Fruit fly (Drosophila melanogaster) whole organism, embryonic: ENCODE results near the gene Aprt.
A peak's percentile ranks its signal among the peaks of the same experiment; 100 is the strongest.

Experiments used
- Adf1 ChIP-seq: fragments of 200-800 bp; sonication (Bioruptor generic); IDR thresholded peaks from 2 replicates; pipeline ENCODE4 v1.3.6; 2022; ENCODE audit warnings: missing biosample characterization, missing genetic modification characterization
- CG10321 ChIP-seq: fragments of 200-800 bp; sonication (Bioruptor generic); IDR thresholded peaks from 2 replicates; pipeline ENCODE4 v1.3.6; 2022; ENCODE audit warnings: missing biosample characterization, missing genetic modification characterization
- CG10979 ChIP-seq: fragments of 200-800 bp; sonication (Bioruptor generic); optimal IDR thresholded peaks from 2 replicates; lab custom pipeline; 2018; ENCODE audit warnings: missing biosample characterization, mild to moderate bottlenecking, missing genetic modification characterization, moderate library complexity
- CG11456 ChIP-seq: fragments of 200-800 bp; sonication (Bioruptor generic); IDR thresholded peaks from 3 replicates; pipeline ENCODE4 v1.3.6; 2022; ENCODE audit warnings: missing biosample characterization, missing genetic modification characterization
- CG11560 ChIP-seq: fragments of 200-800 bp; sonication (Bioruptor generic); IDR thresholded peaks from 3 replicates; pipeline ENCODE4 v1.3.6; 2022; ENCODE audit warnings: missing biosample characterization, missing genetic modification characterization
- CG14965 ChIP-seq: fragments of 200-800 bp; sonication (Bioruptor generic); optimal IDR thresholded peaks from 2 replicates; lab custom pipeline; 2016; ENCODE audit warnings: missing biosample characterization, missing genetic modification characterization, borderline replicate concordance
- CG15514 ChIP-seq: fragments of 200-800 bp; sonication (Bioruptor generic); optimal IDR thresholded peaks from 3 replicates; lab custom pipeline; 2017; ENCODE audit warnings: missing biosample characterization, missing genetic modification characterization, mild to moderate bottlenecking, moderate library complexity, missing genetic modification reagents
- CG1602 ChIP-seq: fragments of 200-800 bp; sonication (Bioruptor generic); optimal IDR thresholded peaks from 3 replicates; lab custom pipeline; 2016; ENCODE audit warnings: missing biosample characterization, missing genetic modification characterization
- CG16779 ChIP-seq: fragments of 200-800 bp; sonication (Bioruptor generic); IDR thresholded peaks from 2 replicates; pipeline ENCODE4 v1.3.6; 2022; ENCODE audit warnings: missing biosample characterization, missing genetic modification characterization
- CG17385 ChIP-seq: fragments of 200-800 bp; sonication (Bioruptor generic); optimal IDR thresholded peaks from 3 replicates; lab custom pipeline; 2018; ENCODE audit warnings: missing biosample characterization, mild to moderate bottlenecking, missing genetic modification characterization
- CG32532 ChIP-seq: fragments of 200-800 bp; sonication (Bioruptor generic); IDR thresholded peaks from 2 replicates; pipeline ENCODE4 v1.3.6; 2022; ENCODE audit warnings: missing biosample characterization, missing genetic modification characterization
- CG32767 ChIP-seq: fragments of 200-800 bp; sonication (Bioruptor generic); IDR thresholded peaks from 2 replicates; pipeline ENCODE4 v1.3.6; 2022; ENCODE audit warnings: missing biosample characterization, missing genetic modification characterization
- CG3838 ChIP-seq: fragments of 200-800 bp; sonication (Bioruptor generic); optimal IDR thresholded peaks from 3 replicates; lab custom pipeline; 2016; ENCODE audit warnings: missing biosample characterization, missing genetic modification characterization
- CG42726 ChIP-seq: fragments of 200-800 bp; sonication (Bioruptor generic); IDR thresholded peaks from 2 replicates; pipeline ENCODE4 v1.3.6; 2022; ENCODE audit warnings: missing biosample characterization, missing genetic modification characterization; ENCODE audit not compliant: partially characterized antibody
- CG4328 ChIP-seq: fragments of 200-800 bp; sonication (Bioruptor generic); optimal IDR thresholded peaks from 3 replicates; lab custom pipeline; 2017; ENCODE audit warnings: missing biosample characterization, missing genetic modification reagents, missing genetic modification characterization
- CG4730 ChIP-seq: fragments of 200-800 bp; sonication (Bioruptor generic); IDR thresholded peaks from 2 replicates; pipeline ENCODE4 v1.3.6; 2022; ENCODE audit warnings: missing biosample characterization, missing genetic modification characterization
- CG6272 ChIP-seq: fragments of 200-800 bp; sonication (Bioruptor generic); IDR thresholded peaks from 2 replicates; pipeline ENCODE4 v1.3.6; 2022; ENCODE audit warnings: missing biosample characterization, missing genetic modification characterization
- Dek ChIP-seq: fragments of 200-800 bp; sonication (Bioruptor generic); optimal IDR thresholded peaks from 3 replicates; lab custom pipeline; 2019; ENCODE audit warnings: missing biosample characterization, mild to moderate bottlenecking, missing genetic modification characterization, moderate library complexity
- Hand ChIP-seq: fragments of 200-800 bp; sonication (Bioruptor generic); optimal IDR thresholded peaks from 2 replicates; lab custom pipeline; 2017; ENCODE audit warnings: mild to moderate bottlenecking, missing biosample characterization, missing genetic modification reagents, missing genetic modification characterization
- Hey ChIP-seq: fragments of 200-800 bp; sonication (Bioruptor generic); optimal IDR thresholded peaks from 3 replicates; lab custom pipeline; 2018; ENCODE audit warnings: missing biosample characterization, mild to moderate bottlenecking, missing genetic modification characterization
- Hr51 ChIP-seq, 2 experiments: fragments of 200-800 bp; sonication (Bioruptor generic); optimal IDR thresholded peaks; 2 replicates in 1 of 2; 3 replicates in 1 of 2; lab custom pipeline; 2016 to 2018; ENCODE audit warnings: missing biosample characterization in 2 of 2, missing genetic modification characterization in 2 of 2, mild to moderate bottlenecking in 1 of 2, moderate library complexity in 1 of 2
- Med ChIP-seq: fragments of 200-800 bp; sonication (Bioruptor generic); peaks from one replicate; lab custom pipeline; 2016; ENCODE audit warnings: missing biosample characterization, missing genetic modification characterization, mild to moderate bottlenecking, inconsistent platforms, moderate library complexity
- NC2β ChIP-seq: fragments of 200-800 bp; sonication (Bioruptor generic); optimal IDR thresholded peaks from 2 replicates; lab custom pipeline; 2016; ENCODE audit warnings: missing biosample characterization, missing genetic modification characterization
- Pdp1 ChIP-seq, 2 experiments: fragments of 200-800 bp; sonication (Bioruptor generic); optimal IDR thresholded peaks; 3 replicates each; lab custom pipeline; 2016; ENCODE audit warnings: missing biosample characterization in 2 of 2, missing genetic modification characterization in 2 of 2, mild to moderate bottlenecking in 1 of 2, moderate library complexity in 1 of 2
- Ptx1 ChIP-seq: fragments of 200-800 bp; sonication (Bioruptor generic); IDR thresholded peaks from 2 replicates; pipeline ENCODE4 v1.3.6; 2022; ENCODE audit warnings: missing biosample characterization, missing genetic modification characterization
- Sry-β ChIP-seq: fragments of 200-800 bp; sonication (Bioruptor generic); optimal IDR thresholded peaks from 2 replicates; lab custom pipeline; 2018; ENCODE audit warnings: missing biosample characterization, mild to moderate bottlenecking, missing genetic modification characterization, moderate library complexity
- al ChIP-seq: fragments of 200-800 bp; sonication (Bioruptor generic); IDR thresholded peaks from 2 replicates; pipeline ENCODE4 v1.3.6; 2022; ENCODE audit warnings: missing biosample characterization, missing genetic modification characterization
- bab2 ChIP-seq: fragments of 200-800 bp; sonication (Bioruptor generic); optimal IDR thresholded peaks from 2 replicates; lab custom pipeline; 2016; ENCODE audit warnings: missing biosample characterization, missing genetic modification characterization
- br ChIP-seq: fragments of >200 bp; optimal IDR thresholded peaks from 2 replicates; lab custom pipeline; 2017
- caup ChIP-seq: fragments of 200-800 bp; sonication (Bioruptor generic); optimal IDR thresholded peaks from 3 replicates; lab custom pipeline; 2017; ENCODE audit warnings: missing biosample characterization, mild to moderate bottlenecking, missing genetic modification characterization, moderate library complexity; ENCODE audit not compliant: severe bottlenecking
- dysf ChIP-seq: fragments of 200-800 bp; sonication (Bioruptor generic); IDR thresholded peaks from 3 replicates; pipeline ENCODE4 v1.3.6; 2022; ENCODE audit warnings: missing biosample characterization, missing genetic modification characterization
- fu2 ChIP-seq: fragments of 200-800 bp; sonication (Bioruptor generic); optimal IDR thresholded peaks from 2 replicates; lab custom pipeline; 2016; ENCODE audit warnings: missing biosample characterization, missing genetic modification characterization
- grau ChIP-seq: fragments of 200-800 bp; optimal IDR thresholded peaks from 3 replicates; lab custom pipeline; 2019; ENCODE audit warnings: missing biosample characterization, mild to moderate bottlenecking, missing genetic modification characterization, moderate library complexity
- grn ChIP-seq: fragments of 200-800 bp; sonication (Bioruptor generic); optimal IDR thresholded peaks from 3 replicates; lab custom pipeline; 2017; ENCODE audit warnings: missing biosample characterization, missing genetic modification characterization
- kni ChIP-seq: fragments of 200-800 bp; sonication (Bioruptor generic); optimal IDR thresholded peaks from 3 replicates; lab custom pipeline; 2017; ENCODE audit warnings: mild to moderate bottlenecking, missing biosample characterization, missing genetic modification reagents, missing genetic modification characterization
- knrl ChIP-seq: fragments of 200-800 bp; sonication (Bioruptor generic); IDR thresholded peaks from 3 replicates; pipeline ENCODE4 v1.3.6; 2022; ENCODE audit warnings: missing biosample characterization, missing genetic modification characterization; ENCODE audit not compliant: partially characterized antibody
- mld ChIP-seq: fragments of 200-800 bp; sonication (Bioruptor generic); IDR thresholded peaks from 3 replicates; pipeline ENCODE4 v1.3.6; 2022; ENCODE audit warnings: missing biosample characterization, missing genetic modification characterization; ENCODE audit not compliant: partially characterized antibody
- nmo ChIP-seq: fragments of 200-800 bp; sonication (Bioruptor generic); optimal IDR thresholded peaks from 2 replicates; lab custom pipeline; 2018; ENCODE audit warnings: missing biosample characterization, mild to moderate bottlenecking, missing genetic modification characterization, moderate library complexity
- pan ChIP-seq, 4 experiments: fragments of >200 bp in 3 of 4; fragments of 200-800 bp in 1 of 4; sonication (Bioruptor generic) in 1 of 4; optimal IDR thresholded peaks in 3 of 4; IDR thresholded peaks in 1 of 4; 2 replicates each; pipeline versions ENCODE4 v1.3.6 to Lab custom; 2017 to 2022; ENCODE audit warnings: missing biosample characterization in 2 of 4, missing genetic modification characterization in 2 of 4, mixed read lengths in 1 of 4
- peb ChIP-seq: fragments of 200-800 bp; sonication (Bioruptor generic); IDR thresholded peaks from 2 replicates; pipeline ENCODE4 v1.3.6; 2022; ENCODE audit warnings: missing biosample characterization, missing genetic modification characterization
- pum ChIP-seq: fragments of 200-800 bp; sonication (Bioruptor generic); optimal IDR thresholded peaks from 2 replicates; lab custom pipeline; 2016; ENCODE audit warnings: missing biosample characterization, missing genetic modification characterization
- scrt ChIP-seq: fragments of 200-800 bp; sonication (Bioruptor generic); optimal IDR thresholded peaks from 2 replicates; lab custom pipeline; 2018; ENCODE audit warnings: missing biosample characterization, mild to moderate bottlenecking, missing genetic modification characterization, moderate library complexity
- tgo ChIP-seq: fragments of 200-800 bp; sonication (Bioruptor generic); IDR thresholded peaks from 3 replicates; pipeline ENCODE4 v1.3.6; 2022; ENCODE audit warnings: missing biosample characterization, missing genetic modification characterization
- twi ChIP-seq: fragments of 200-800 bp; optimal IDR thresholded peaks from 2 replicates; lab custom pipeline; 2019; ENCODE audit warnings: missing biosample characterization, mild to moderate bottlenecking, missing genetic modification characterization, moderate library complexity
- tx ChIP-seq: fragments of 200-800 bp; sonication (Bioruptor generic); optimal IDR thresholded peaks from 2 replicates; lab custom pipeline; 2016; ENCODE audit warnings: missing biosample characterization, missing genetic modification characterization
- wdn ChIP-seq: fragments of 200-800 bp; sonication (Bioruptor generic); IDR thresholded peaks from 2 replicates; pipeline ENCODE4 v1.3.6; 2022; ENCODE audit warnings: missing biosample characterization, missing genetic modification characterization
- yki ChIP-seq: fragments of >200 bp; optimal IDR thresholded peaks from 3 replicates; lab custom pipeline; 2018
- zf30C ChIP-seq: fragments of 200-800 bp; sonication (Bioruptor generic); optimal IDR thresholded peaks from 3 replicates; lab custom pipeline; 2018; ENCODE audit warnings: missing biosample characterization, mild to moderate bottlenecking, missing genetic modification characterization

The Aprt gene

dm6 chr3L:1856467-1857350 is 28.1 kb downstream of the Aprt start, which contains the start of gene CG12024 (continued):
- TF ChIP-seq CG14965 (GFP tag; lab: Kevin White, UChicago) (no peak), grn (GFP tag; lab: Kevin White, UChicago) (peak; percentile 69), CG4328 (GFP tag; lab: Kevin White, UChicago) (peak; percentile 54), kni (no peak), scrt (no peak), CG11560 (peak; percentile 39; the same call in 1 of the 3 replicates), CG10321 (no peak), CG17385 (peak; percentile 55), zf30C (GFP tag; lab: Kevin White, UChicago) (no peak), CG1602 (GFP tag; lab: Kevin White, UChicago) (peak; percentile 74), pan (optimal IDR thresholded peaks at IDR 0.05; lab: Kevin White, UChicago) (no peak), pan (GFP tag; optimal IDR thresholded peaks at IDR 0.05 in 1 of 2, IDR thresholded peaks at IDR 0.05 in 1 of 2) (peak in 1 of 2 experiments; percentile 38), caup (GFP tag; lab: Kevin White, UChicago) (peak; percentile 35), grau (tag; lab: Kevin White, UChicago) (peak; percentile 81), mld (GFP tag; lab: Robert Waterston, UW) (no peak), pum (GFP tag; lab: Kevin White, UChicago) (peak; percentile 57), CG4730 (GFP tag; lab: Robert Waterston, UW) (peak; percentile 31; the same call in 1 of the 2 replicates), CG15514 (GFP tag; lab: Kevin White, UChicago) (peak; percentile 87), br (lab: Kevin White, UChicago) (no peak), wdn (0 out of 2 replicates have a peak, but pooled peaks have one; percentile 33), al (GFP tag; lab: Robert Waterston, UW) (peak; percentile 66), NC2β (peak; percentile 80), fu2 (peak; percentile 78), Sry-β (peak; percentile 8), tgo (GFP tag; lab: Robert Waterston, UW) (peak; percentile 56; the same call in 2 of the 3 replicates), Adf1 (GFP tag; lab: Robert Waterston, UW) (no peak), CG42726 (GFP tag; lab: Robert Waterston, UW) (no peak), CG32767 (GFP tag; lab: Robert Waterston, UW) (no peak; the same call in 1 of the 2 replicates), dysf (GFP tag; lab: Robert Waterston, UW) (peak; percentile 78), CG16779 (GFP tag; lab: Robert Waterston, UW) (no peak), Ptx1 (peak; percentile 68), CG11456 (GFP tag; lab: Robert Waterston, UW) (no peak; the same call in 2 of the 3 replicates), peb (GFP tag; lab: Robert Waterston, UW) (no peak), tx (peak; percentile 77), knrl (GFP tag; lab: Robert Waterston, UW) (peak; percentile 46; the same call in 2 of the 3 replicates), nmo (GFP tag; lab: Kevin White, UChicago) (peak; percentile 88), yki (lab: Kevin White, UChicago) (no peak), Dek (peak; percentile 60), Hr51 (GFP tag; optimal IDR thresholded peaks at IDR 0.05; lab: Kevin White, UChicago) (peak; percentile 71 to 75), Pdp1 (GFP tag; optimal IDR thresholded peaks at IDR 0.05; lab: Kevin White, UChicago) (peak; percentile 71 to 79), Hey (tag; lab: Kevin White, UChicago) (peak; percentile 80), twi (tag; lab: Kevin White, UChicago) (no peak), Med (GFP tag; lab: Kevin White, UChicago) (peak; percentile 93), CG3838 (GFP tag; lab: Kevin White, UChicago) (peak; percentile 26), CG32532 (GFP tag; lab: Robert Waterston, UW) (peak; percentile 76), CG10979 (peak; percentile 62), CG6272 (peak; percentile 69), Hand (no peak), bab2 (peak; percentile 76)
